Worm (Caenorhabditis elegans) whole organism, L4/young adult: ENCODE measurements around the gene B0554.1.

Experiments
- W03F9.2 ChIP-seq: fragments of 150-350 bp; optimal IDR thresholded peaks from 2 replicates; lab custom pipeline; 2014; ENCODE audit warnings: missing biosample characterization, missing genetic modification characterization
- dao-5 ChIP-seq: sonication (generic microtip); optimal IDR thresholded peaks from 2 replicates; lab custom pipeline; 2016; ENCODE audit warnings: missing genotype, missing genetic modification characterization, moderate library complexity, missing compliant biosample characterization
- him-1 ChIP-seq: sonication (generic microtip); optimal IDR thresholded peaks from 2 replicates; lab custom pipeline; 2016; ENCODE audit warnings: missing genotype, missing genetic modification reagents, missing genetic modification characterization, missing compliant biosample characterization

- no peak for TF ChIP-seq him-1
- TF ChIP-seq W03F9.2: no peak
- no peak for TF ChIP-seq dao-5 (tag; lab: Kevin White, UChicago)
Observed at ce11 chrV:443193-443592, 5.0 kb downstream of the B0554.1 start, which contains the start of gene srh-33.
